Fruit fly (Drosophila melanogaster): ENCODE measurements around the gene uif.

dm6 chr2L:6966309-6966708, 43.9 kb downstream of the uif start:
- TF ChIP-seq Myc (optimal IDR thresholded peaks at IDR 0.05) (no peak), psq (optimal IDR thresholded peaks at IDR 0.05) (no peak), insv (optimal IDR thresholded peaks at IDR 0.05) (no peak), ttk (optimal IDR thresholded peaks at IDR 0.05) (no peak), h (optimal IDR thresholded peaks at IDR 0.05) (no peak)
